Fruit fly (Drosophila melanogaster): Measurements from ENCODE around the gene Atg16.

Gene Atg16

DNA sequence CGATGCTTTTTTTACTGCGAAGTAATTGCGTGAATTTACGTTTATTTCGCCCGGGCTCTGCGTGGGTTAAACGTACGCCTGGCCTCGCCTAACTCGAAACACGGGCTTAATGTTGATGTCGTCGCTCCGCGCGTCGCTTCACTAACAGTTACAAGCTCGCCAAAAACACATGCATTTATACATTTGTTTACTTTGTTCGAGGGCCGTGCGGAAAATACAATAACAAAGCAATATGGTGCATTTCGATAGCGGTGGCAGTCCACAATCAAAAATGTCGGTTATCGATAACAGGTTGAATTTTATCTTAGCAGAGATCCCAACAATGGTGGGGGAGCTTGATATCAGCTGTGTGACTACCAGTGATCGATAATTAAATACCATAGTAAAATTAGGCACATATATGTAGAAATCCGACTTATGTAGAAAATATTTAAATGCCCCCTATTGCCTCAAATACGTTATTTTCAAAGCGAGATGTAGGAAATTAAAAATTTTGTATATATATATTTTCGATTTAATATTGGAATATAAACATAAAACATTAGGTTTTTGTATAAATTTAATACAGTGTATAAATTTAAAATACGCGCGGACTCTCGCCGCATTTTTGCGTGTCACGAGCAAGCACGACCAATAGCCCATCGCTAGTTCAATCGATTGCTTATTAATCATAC is 33.9 kb upstream of the Atg16 start, which contains the start of gene Zip99C (continued):
- TF ChIP-seq z (GFP tag; IDR thresholded peaks at IDR 0.05) (0 out of 3 replicates have a peak, but pooled peaks have one; percentile 38), Dad (GFP tag; optimal IDR thresholded peaks at IDR 0.05) (peak; percentile 2), lmd (GFP tag; IDR thresholded peaks at IDR 0.05) (peak; percentile 41; the same call in 1 of the 2 replicates), sr (GFP tag; IDR thresholded peaks at IDR 0.05) (0 out of 3 replicates have a peak, but pooled peaks have one; percentile 16), ham (GFP tag; IDR thresholded peaks at IDR 0.05) (no peak), dimm (GFP tag; IDR thresholded peaks at IDR 0.05) (no peak), maf-S (GFP tag; optimal IDR thresholded peaks at IDR 0.05) (no peak), Bteb2 (GFP tag; optimal IDR thresholded peaks at IDR 0.05) (no peak), salm (tag; optimal IDR thresholded peaks at IDR 0.05) (no peak), Spps (tag; optimal IDR thresholded peaks at IDR 0.05) (no peak), mirr (GFP tag; optimal IDR thresholded peaks at IDR 0.05) (no peak), PHDP (tag; optimal IDR thresholded peaks at IDR 0.05) (peak; percentile 27), tna (GFP tag; IDR thresholded peaks at IDR 0.05; ENCODE audit: partially characterized antibody) (0 out of 2 replicates have a peak, but pooled peaks have one; percentile 63), CG3281 (GFP tag; optimal IDR thresholded peaks at IDR 0.05) (peak; percentile 18), kay (GFP tag; optimal IDR thresholded peaks at IDR 0.05) (peak; percentile 99), CG17612 (GFP tag; IDR thresholded peaks at IDR 0.05) (no peak), CG33213 (GFP tag; optimal IDR thresholded peaks at IDR 0.05) (peak; percentile 9), row (GFP tag; IDR thresholded peaks at IDR 0.05) (peak; percentile 82), Poxn (GFP tag; IDR thresholded peaks at IDR 0.05) (no peak)

DNA sequence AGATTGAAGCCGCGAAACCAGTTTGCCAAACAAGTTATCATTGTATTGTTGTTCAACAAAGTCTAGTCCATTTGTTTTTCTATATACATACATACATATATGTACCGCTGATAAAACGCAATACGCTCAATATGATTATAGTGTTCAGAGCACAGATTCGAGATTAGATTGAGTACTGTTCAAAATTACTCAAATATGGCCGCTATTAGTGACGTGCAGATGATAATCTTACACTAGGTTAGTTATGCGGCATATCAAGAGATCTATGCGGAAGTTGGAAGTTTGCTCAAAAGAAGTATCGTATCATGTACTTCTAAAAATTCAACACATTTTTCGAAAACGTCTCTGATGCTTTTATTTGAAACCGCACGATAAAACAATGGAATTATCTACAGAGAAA is 33.0 kb upstream of the Atg16 start:
- TF ChIP-seq pho (GFP tag; optimal IDR thresholded peaks at IDR 0.05) = no peak
- TF ChIP-seq CG15696 (tag; optimal IDR thresholded peaks at IDR 0.05) = no peak
- TF ChIP-seq CG15011 (GFP tag; optimal IDR thresholded peaks at IDR 0.05) = no peak
- no peak for TF ChIP-seq gce (GFP tag; IDR thresholded peaks at IDR 0.05)
- TF ChIP-seq yki (optimal IDR thresholded peaks at IDR 0.05) = no peak
- peak; percentile 47 for TF ChIP-seq mirr (GFP tag; optimal IDR thresholded peaks at IDR 0.05)
- peak; percentile 93 for TF ChIP-seq z (GFP tag; IDR thresholded peaks at IDR 0.05)
- TF ChIP-seq CG32772 (GFP tag; IDR thresholded peaks at IDR 0.05) = no peak
- no peak for TF ChIP-seq pb (GFP tag; optimal IDR thresholded peaks at IDR 0.05)
- no peak for TF ChIP-seq CG2678 (tag; optimal IDR thresholded peaks at IDR 0.05)
- no peak for TF ChIP-seq kay (GFP tag; optimal IDR thresholded peaks at IDR 0.05)
- TF ChIP-seq cg (GFP tag; optimal IDR thresholded peaks at IDR 0.05) = peak; percentile 25
- no peak for TF ChIP-seq CG11695 (GFP tag; IDR thresholded peaks at IDR 0.05)
- no peak for TF ChIP-seq CG14014 (GFP tag; IDR thresholded peaks at IDR 0.05)
- no peak for TF ChIP-seq Oli (tag; optimal IDR thresholded peaks at IDR 0.05)
- no peak for TF ChIP-seq cato (GFP tag; optimal IDR thresholded peaks at IDR 0.05; ENCODE audit: borderline replicate concordance)
- no peak for TF ChIP-seq CG12391 (tag; optimal IDR thresholded peaks at IDR 0.05)
- no peak for TF ChIP-seq peb (GFP tag; IDR thresholded peaks at IDR 0.05)
- no peak for TF ChIP-seq CG12155 (GFP tag; optimal IDR thresholded peaks at IDR 0.05)
- TF ChIP-seq CG7786 (GFP tag; optimal IDR thresholded peaks at IDR 0.05) = no peak
- no peak for TF ChIP-seq CG17829 (tag; optimal IDR thresholded peaks at IDR 0.05)
- TF ChIP-seq CrebB (tag; optimal IDR thresholded peaks at IDR 0.05) = no peak
- peak in 1 of 2 experiments; percentile 0 for TF ChIP-seq Pdp1 (GFP tag; optimal IDR thresholded peaks at IDR 0.05)
- no peak for TF ChIP-seq CG1832 (GFP tag; optimal IDR thresholded peaks at IDR 0.05)
- no peak for TF ChIP-seq oc (tag; optimal IDR thresholded peaks at IDR 0.05)
- no peak for TF ChIP-seq Sry-δ (GFP tag; optimal IDR thresholded peaks at IDR 0.05)
- TF ChIP-seq chinmo (GFP tag; IDR thresholded peaks at IDR 0.05; ENCODE audit: partially characterized antibody) = peak; percentile 67; the same call in 2 of the 4 replicates
- no peak for TF ChIP-seq knrl (GFP tag; IDR thresholded peaks at IDR 0.05; ENCODE audit: partially characterized antibody)
- TF ChIP-seq CG10543 (GFP tag; optimal IDR thresholded peaks at IDR 0.05) = no peak
- peak in 1 of 2 experiments; percentile 0 for TF ChIP-seq Trl (optimal IDR thresholded peaks at IDR 0.05)
- no peak for TF ChIP-seq Trl (GFP tag; optimal IDR thresholded peaks at IDR 0.05)
- TF ChIP-seq CG10274 (GFP tag; optimal IDR thresholded peaks at IDR 0.05) = no peak
- no peak for TF ChIP-seq Dad (GFP tag; optimal IDR thresholded peaks at IDR 0.05)
- TF ChIP-seq CG10147 (GFP tag; optimal IDR thresholded peaks at IDR 0.05) = no peak
- peak; percentile 94 for TF ChIP-seq grn (GFP tag; optimal IDR thresholded peaks at IDR 0.05)

Data from whole organism, embryonic.